Worm (Caenorhabditis elegans): Measurements from ENCODE around the gene C25A8.5.

DNA sequence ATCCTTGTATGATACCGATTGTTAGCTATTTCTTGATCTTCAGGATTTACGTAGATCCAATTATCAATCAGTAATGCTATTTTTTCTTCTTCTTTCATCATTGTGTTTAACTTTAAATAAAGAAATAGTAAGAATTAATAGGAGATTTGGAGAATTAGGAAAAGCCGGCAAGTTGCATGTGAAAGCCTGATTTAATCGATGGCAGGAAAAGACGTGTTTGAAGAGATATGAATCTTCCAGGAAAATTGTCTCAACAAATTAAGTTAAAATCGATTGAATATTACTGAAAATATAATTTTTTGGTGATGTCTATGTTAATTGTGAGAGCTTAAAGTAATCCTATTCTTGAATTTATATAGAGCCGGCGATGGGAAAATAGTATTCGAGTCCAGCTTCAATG is 28.1 kb upstream of the C25A8.5 start, which contains the start of gene ZK381.62:
- TF ChIP-seq alr-1 (tag; optimal IDR thresholded peaks at IDR 0.05) (no peak), nhr-6 (tag; optimal IDR thresholded peaks at IDR 0.05) (no peak), aly-2 (tag; optimal IDR thresholded peaks at IDR 0.05) (no peak), snpc-4 (tag; optimal IDR thresholded peaks at IDR 0.05) (no peak), nhr-11 (tag; optimal IDR thresholded peaks at IDR 0.05) (no peak), lin-13 (GFP tag; optimal IDR thresholded peaks at IDR 0.05) (no peak), egl-27 (tag; optimal IDR thresholded peaks at IDR 0.05) (no peak), lin-11 (tag; optimal IDR thresholded peaks at IDR 0.05) (no peak), nhr-237 (tag; optimal IDR thresholded peaks at IDR 0.05) (no peak), ama-1 (optimal IDR thresholded peaks at IDR 0.05) (no peak), ceh-82 (tag; optimal IDR thresholded peaks at IDR 0.05) (no peak), unc-39 (tag; optimal IDR thresholded peaks at IDR 0.05) (no peak), ztf-11 (tag; optimal IDR thresholded peaks at IDR 0.05) (no peak)

Data from whole organism, L2 larva.